Fruit fly (Drosophila melanogaster) whole organism, embryonic: ENCODE data around the gene GNBP3.

Source experiments
- Bdp1 ChIP-seq: fragments of 200-800 bp; sonication (Bioruptor generic); optimal IDR thresholded peaks from 3 replicates; lab custom pipeline; 2016; ENCODE audit warnings: missing biosample characterization, missing genetic modification characterization
- CG10431 ChIP-seq: fragments of 200-800 bp; sonication (Bioruptor generic); optimal IDR thresholded peaks from 3 replicates; lab custom pipeline; 2018; ENCODE audit warnings: missing biosample characterization, mild to moderate bottlenecking, missing genetic modification characterization
- CG11247 ChIP-seq: fragments of 200-800 bp; sonication (Bioruptor generic); IDR thresholded peaks from 2 replicates; pipeline ENCODE4 v1.3.6; 2022; ENCODE audit warnings: missing biosample characterization, missing genetic modification characterization
- CG11456 ChIP-seq: fragments of 200-800 bp; sonication (Bioruptor generic); IDR thresholded peaks from 3 replicates; pipeline ENCODE4 v1.3.6; 2022; ENCODE audit warnings: missing biosample characterization, missing genetic modification characterization
- CG12155 ChIP-seq: fragments of 200-800 bp; sonication (Bioruptor generic); optimal IDR thresholded peaks from 3 replicates; lab custom pipeline; 2016; ENCODE audit warnings: missing biosample characterization, missing genetic modification characterization
- CG13424 ChIP-seq: fragments of 200-800 bp; sonication (Bioruptor generic); optimal IDR thresholded peaks from 2 replicates; lab custom pipeline; 2019; ENCODE audit warnings: missing biosample characterization, mild to moderate bottlenecking, missing genetic modification characterization, moderate library complexity
- CG15601 ChIP-seq: fragments of 200-800 bp; sonication (Bioruptor generic); optimal IDR thresholded peaks from 3 replicates; lab custom pipeline; 2019; ENCODE audit warnings: missing biosample characterization, mild to moderate bottlenecking, missing genetic modification characterization, moderate library complexity
- CG17186 ChIP-seq: fragments of 200-800 bp; sonication (Bioruptor generic); optimal IDR thresholded peaks from 3 replicates; lab custom pipeline; 2017; ENCODE audit warnings: missing biosample characterization, missing genetic modification reagents, missing genetic modification characterization
- CG17361 ChIP-seq: fragments of 200-800 bp; sonication (Bioruptor generic); IDR thresholded peaks from 3 replicates; pipeline ENCODE4 v1.3.6; 2022; ENCODE audit warnings: missing biosample characterization, missing genetic modification characterization
- CG17912 ChIP-seq: fragments of 200-800 bp; sonication (Bioruptor generic); optimal IDR thresholded peaks from 2 replicates; lab custom pipeline; 2018; ENCODE audit warnings: missing biosample characterization, mild to moderate bottlenecking, missing genetic modification characterization
- CG18262 ChIP-seq: fragments of 200-800 bp; optimal IDR thresholded peaks from 3 replicates; lab custom pipeline; 2019; ENCODE audit warnings: missing biosample characterization, mild to moderate bottlenecking, missing genetic modification characterization, moderate library complexity
- CG32532 ChIP-seq: fragments of 200-800 bp; sonication (Bioruptor generic); IDR thresholded peaks from 2 replicates; pipeline ENCODE4 v1.3.6; 2022; ENCODE audit warnings: missing biosample characterization, missing genetic modification characterization
- CG33213 ChIP-seq: fragments of 200-800 bp; sonication (Bioruptor generic); optimal IDR thresholded peaks from 3 replicates; lab custom pipeline; 2016; ENCODE audit warnings: missing biosample characterization, missing genetic modification characterization
- CG34224 ChIP-seq: fragments of 200-800 bp; sonication (Bioruptor generic); IDR thresholded peaks from 3 replicates; pipeline ENCODE4 v1.3.6; 2022; ENCODE audit warnings: missing biosample characterization, missing genetic modification characterization; ENCODE audit not compliant: partially characterized antibody
- CG3847 ChIP-seq: fragments of 200-800 bp; sonication (Bioruptor generic); IDR thresholded peaks from 2 replicates; pipeline ENCODE4 v1.3.6; 2022; ENCODE audit warnings: missing biosample characterization, missing genetic modification characterization
- CG6791 ChIP-seq: fragments of 200-800 bp; sonication (Bioruptor generic); IDR thresholded peaks from 3 replicates; pipeline ENCODE4 v1.3.6; 2022; ENCODE audit warnings: missing biosample characterization, missing genetic modification characterization; ENCODE audit not compliant: partially characterized antibody
- CG7372 ChIP-seq: fragments of 200-800 bp; sonication (Bioruptor generic); IDR thresholded peaks from 2 replicates; pipeline ENCODE4 v1.3.6; 2022; ENCODE audit warnings: missing biosample characterization, missing genetic modification characterization
- CG9932 ChIP-seq: fragments of 200-800 bp; sonication (Bioruptor generic); IDR thresholded peaks from 2 replicates; pipeline ENCODE4 v1.3.6; 2022; ENCODE audit warnings: missing biosample characterization, missing genetic modification characterization
- CHES-1-like ChIP-seq: fragments of 200-800 bp; sonication (Bioruptor generic); optimal IDR thresholded peaks from 2 replicates; lab custom pipeline; 2016; ENCODE audit warnings: missing biosample characterization, missing genetic modification characterization
- D19A ChIP-seq: fragments of 200-800 bp; optimal IDR thresholded peaks from 3 replicates; lab custom pipeline; 2019; ENCODE audit warnings: missing biosample characterization, mild to moderate bottlenecking, missing genetic modification characterization, moderate library complexity
- Dll ChIP-seq: fragments of 200-800 bp; sonication (Bioruptor generic); IDR thresholded peaks from 4 replicates; pipeline ENCODE4 v1.3.6; 2022; ENCODE audit warnings: missing biosample characterization, missing genetic modification characterization; ENCODE audit not compliant: partially characterized antibody
- ERR ChIP-seq: fragments of 200-800 bp; sonication (Bioruptor generic); optimal IDR thresholded peaks from 2 replicates; lab custom pipeline; 2016; ENCODE audit warnings: missing biosample characterization, missing genetic modification characterization
- Fer1 ChIP-seq: fragments of 200-800 bp; sonication (Bioruptor generic); optimal IDR thresholded peaks from 2 replicates; lab custom pipeline; 2017; ENCODE audit warnings: missing biosample characterization, mild to moderate bottlenecking, missing genetic modification characterization
- HLH54F ChIP-seq: fragments of 200-800 bp; sonication (Bioruptor generic); optimal IDR thresholded peaks from 3 replicates; lab custom pipeline; 2016; ENCODE audit warnings: missing biosample characterization, missing genetic modification characterization
- MBD-R2 ChIP-seq: fragments of 200-800 bp; sonication (Bioruptor generic); IDR thresholded peaks from 2 replicates; pipeline ENCODE4 v1.3.6; 2022; ENCODE audit warnings: missing biosample characterization, missing genetic modification characterization
- Myb ChIP-seq: fragments of 200-800 bp; sonication (Bioruptor generic); optimal IDR thresholded peaks from 2 replicates; lab custom pipeline; 2016; ENCODE audit warnings: missing biosample characterization, missing genetic modification characterization
- Pdp1 ChIP-seq, 2 experiments: fragments of 200-800 bp; sonication (Bioruptor generic); optimal IDR thresholded peaks; 3 replicates each; lab custom pipeline; 2016; ENCODE audit warnings: missing biosample characterization in 2 of 2, missing genetic modification characterization in 2 of 2, mild to moderate bottlenecking in 1 of 2, moderate library complexity in 1 of 2
- Vsx1 ChIP-seq: fragments of 200-800 bp; sonication (Bioruptor generic); optimal IDR thresholded peaks from 2 replicates; lab custom pipeline; 2017; ENCODE audit warnings: missing biosample characterization, mild to moderate bottlenecking, missing genetic modification characterization, missing genetic modification reagents
- ab ChIP-seq: fragments of 200-800 bp; sonication (Bioruptor generic); optimal IDR thresholded peaks from 2 replicates; lab custom pipeline; 2016; ENCODE audit warnings: missing biosample characterization, missing genetic modification characterization
- abd-A ChIP-seq: fragments of 200-800 bp; sonication (Bioruptor generic); optimal IDR thresholded peaks from 3 replicates; lab custom pipeline; 2019; ENCODE audit warnings: missing biosample characterization, mild to moderate bottlenecking, missing genetic modification characterization, moderate library complexity
- ac ChIP-seq: fragments of 200-800 bp; sonication (Bioruptor generic); optimal IDR thresholded peaks from 3 replicates; lab custom pipeline; 2017; ENCODE audit warnings: missing biosample characterization, mild to moderate bottlenecking, missing genetic modification characterization
- chinmo ChIP-seq: fragments of 200-800 bp; sonication (Bioruptor generic); IDR thresholded peaks from 4 replicates; pipeline ENCODE4 v1.3.6; 2022; ENCODE audit warnings: missing biosample characterization, missing genetic modification characterization; ENCODE audit not compliant: partially characterized antibody
- chn ChIP-seq: fragments of 200-800 bp; sonication (Bioruptor generic); optimal IDR thresholded peaks from 2 replicates; lab custom pipeline; 2016; ENCODE audit warnings: missing biosample characterization, missing genetic modification characterization
- croc ChIP-seq: fragments of 200-800 bp; sonication (Bioruptor generic); conservative IDR thresholded peaks from 3 replicates; pipeline ENCODE4 v1.3.6; 2022; ENCODE audit warnings: missing biosample characterization, missing genetic modification characterization
- da ChIP-seq: fragments of 200-800 bp; sonication (Bioruptor generic); optimal IDR thresholded peaks from 2 replicates; lab custom pipeline; 2016; ENCODE audit warnings: missing biosample characterization, missing genetic modification characterization
- hbn ChIP-seq: fragments of 200-800 bp; sonication (Bioruptor generic); IDR thresholded peaks from 2 replicates; pipeline ENCODE4 v1.3.6; 2022; ENCODE audit warnings: missing biosample characterization, missing genetic modification characterization; ENCODE audit not compliant: partially characterized antibody
- her ChIP-seq: fragments of 200-800 bp; sonication (Bioruptor generic); optimal IDR thresholded peaks from 2 replicates; lab custom pipeline; 2016; ENCODE audit warnings: missing biosample characterization, missing genetic modification characterization
- lov ChIP-seq, 2 experiments: fragments of 200-800 bp in 1 of 2; fragments of >200 bp in 1 of 2; sonication (Bioruptor generic) in 1 of 2; IDR thresholded peaks in 1 of 2; optimal IDR thresholded peaks in 1 of 2; 2 replicates in 1 of 2; 3 replicates in 1 of 2; pipeline versions ENCODE4 v1.3.6 to Lab custom; 2017 to 2022; ENCODE audit warnings: missing biosample characterization in 1 of 2, missing genetic modification characterization in 1 of 2
- nerfin-2 ChIP-seq: fragments of 200-800 bp; sonication (Bioruptor generic); IDR thresholded peaks from 2 replicates; pipeline ENCODE4 v1.3.6; 2022; ENCODE audit warnings: missing biosample characterization, missing genetic modification characterization; ENCODE audit not compliant: partially characterized antibody
- onecut ChIP-seq: fragments of 200-800 bp; sonication (Bioruptor generic); IDR thresholded peaks from 2 replicates; pipeline ENCODE4 v1.3.6; 2022; ENCODE audit warnings: missing biosample characterization, missing genetic modification characterization
- pho ChIP-seq: fragments of 200-800 bp; sonication (Bioruptor generic); optimal IDR thresholded peaks from 2 replicates; lab custom pipeline; 2016; ENCODE audit warnings: missing biosample characterization, missing genetic modification characterization
- pita ChIP-seq: fragments of 200-800 bp; sonication (Bioruptor generic); optimal IDR thresholded peaks from 2 replicates; lab custom pipeline; 2017; ENCODE audit warnings: missing biosample characterization, mild to moderate bottlenecking, missing genetic modification characterization
- pnt ChIP-seq: fragments of 200-800 bp; sonication (Bioruptor generic); optimal IDR thresholded peaks from 3 replicates; lab custom pipeline; 2016; ENCODE audit warnings: missing biosample characterization, missing genetic modification characterization
- pum ChIP-seq: fragments of 200-800 bp; sonication (Bioruptor generic); optimal IDR thresholded peaks from 2 replicates; lab custom pipeline; 2016; ENCODE audit warnings: missing biosample characterization, missing genetic modification characterization
- ro ChIP-seq: fragments of 200-800 bp; sonication (Bioruptor generic); IDR thresholded peaks from 2 replicates; pipeline ENCODE4 v1.3.6; 2022; ENCODE audit warnings: missing biosample characterization, missing genetic modification characterization
- sob ChIP-seq: fragments of 200-800 bp; sonication (Bioruptor generic); IDR thresholded peaks from 2 replicates; pipeline ENCODE4 v1.3.6; 2022; ENCODE audit warnings: missing biosample characterization, missing genetic modification characterization
- tll ChIP-seq, 2 experiments: fragments of 200-800 bp in 1 of 2; fragments of >200 bp in 1 of 2; sonication (Bioruptor generic) in 1 of 2; optimal IDR thresholded peaks; 2 replicates each; lab custom pipeline; 2017 to 2019; ENCODE audit warnings: missing biosample characterization in 2 of 2, missing genetic modification characterization in 2 of 2, mild to moderate bottlenecking in 1 of 2, moderate library complexity in 1 of 2
- trem ChIP-seq: fragments of 200-800 bp; optimal IDR thresholded peaks from 3 replicates; lab custom pipeline; 2019; ENCODE audit warnings: missing biosample characterization, mild to moderate bottlenecking, missing genetic modification characterization, moderate library complexity
- trh ChIP-seq: fragments of 200-800 bp; sonication (Bioruptor generic); optimal IDR thresholded peaks from 2 replicates; lab custom pipeline; 2016; ENCODE audit warnings: missing biosample characterization, missing genetic modification characterization

The GNBP3 gene

DNA sequence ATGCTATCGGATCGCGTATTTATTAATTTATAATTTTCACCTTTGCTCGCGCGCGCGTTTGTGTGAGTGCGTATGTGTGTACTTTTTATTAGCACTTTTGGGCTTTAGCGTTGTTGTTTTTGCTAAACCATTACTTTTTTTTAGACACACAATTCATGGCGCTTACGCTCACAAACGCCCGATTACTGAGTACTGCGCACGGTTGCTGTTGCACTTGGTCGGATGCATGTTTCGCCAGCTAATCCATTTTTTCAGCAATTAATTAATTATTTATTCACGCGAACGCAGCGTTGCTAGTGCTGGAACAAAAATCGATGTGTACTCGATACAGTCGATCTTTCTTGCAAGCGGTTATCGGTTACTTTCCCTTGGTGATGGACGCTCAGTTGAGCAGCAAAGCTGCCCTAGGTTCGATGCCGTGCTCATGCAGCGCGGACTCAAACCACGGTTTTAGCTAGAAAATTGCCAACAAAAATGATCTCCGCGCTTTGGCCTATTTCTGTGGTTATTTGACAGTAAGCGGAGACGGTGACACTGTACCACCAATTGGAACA, 42.9 kb downstream of the GNBP3 start, which contains the start of the genes smg and CG5087 (continued):
- peak; percentile 36; the same call in 1 of the 2 replicates for TF ChIP-seq CG11247 (GFP tag; lab: Robert Waterston, UW)
- peak; percentile 51 for TF ChIP-seq ERR
- peak; percentile 64 for TF ChIP-seq Vsx1
- TF ChIP-seq CG9932: peak; percentile 80
- peak; percentile 11; the same call in 1 of the 3 replicates for TF ChIP-seq CG17361
- TF ChIP-seq Myb: peak; percentile 49
- peak; percentile 61 for TF ChIP-seq HLH54F (GFP tag; lab: Kevin White, UChicago)
- peak; percentile 86 for TF ChIP-seq CHES-1-like
- peak; percentile 58 for TF ChIP-seq CG17912 (GFP tag; lab: Kevin White, UChicago)
- peak; percentile 54 for TF ChIP-seq hbn (GFP tag; lab: Robert Waterston, UW)
- TF ChIP-seq CG17186 (GFP tag; lab: Kevin White, UChicago): peak; percentile 84
- peak; percentile 45 for TF ChIP-seq CG32532 (GFP tag; lab: Robert Waterston, UW)
- peak; percentile 16 for TF ChIP-seq Fer1
- peak; percentile 25 for TF ChIP-seq CG18262 (tag; lab: Kevin White, UChicago)
- TF ChIP-seq chinmo (GFP tag; lab: Robert Waterston, UW): peak; percentile 86; the same call in 3 of the 4 replicates
- peak; percentile 70 for TF ChIP-seq CG3847 (GFP tag; lab: Robert Waterston, UW)
- TF ChIP-seq Dll (GFP tag; lab: Robert Waterston, UW): peak; percentile 73
- TF ChIP-seq trh (GFP tag; lab: Kevin White, UChicago): no peak
- TF ChIP-seq ac: no peak
- TF ChIP-seq trem (tag; lab: Kevin White, UChicago): peak; percentile 86
- TF ChIP-seq pita (GFP tag; lab: Kevin White, UChicago): peak; percentile 97
- no peak for TF ChIP-seq ab
- TF ChIP-seq ro: no peak
- peak; percentile 96 for TF ChIP-seq abd-A
- peak; percentile 6 for TF ChIP-seq D19A
- TF ChIP-seq CG12155 (GFP tag; lab: Kevin White, UChicago): peak; percentile 44
- peak; percentile 50; the same call in 1 of the 3 replicates for TF ChIP-seq CG11456
- TF ChIP-seq CG7372: no peak
- TF ChIP-seq CG13424 (tag; lab: Kevin White, UChicago): peak; percentile 38
- no peak for TF ChIP-seq pnt (GFP tag; lab: Kevin White, UChicago)
- peak; percentile 85 for TF ChIP-seq CG6791 (GFP tag; lab: Robert Waterston, UW)
- TF ChIP-seq Pdp1 (GFP tag; optimal IDR thresholded peaks at IDR 0.05; lab: Kevin White, UChicago): peak in 1 of 2 experiments; percentile 67
- no peak for TF ChIP-seq CG10431 (GFP tag; lab: Kevin White, UChicago)
- no peak for TF ChIP-seq lov (optimal IDR thresholded peaks at IDR 0.05; lab: Kevin White, UChicago)
- TF ChIP-seq lov (GFP tag; IDR thresholded peaks at IDR 0.05; lab: Robert Waterston, UW): no peak
- TF ChIP-seq croc (GFP tag; lab: Robert Waterston, UW): no peak
- peak; percentile 36 for TF ChIP-seq chn
- TF ChIP-seq her: peak; percentile 68
- TF ChIP-seq tll (GFP tag; optimal IDR thresholded peaks at IDR 0.05; lab: Kevin White, UChicago): peak in 1 of 2 experiments; percentile 15
- TF ChIP-seq sob (GFP tag; lab: Robert Waterston, UW): peak; percentile 70
- TF ChIP-seq Bdp1 (GFP tag; lab: Kevin White, UChicago): peak; percentile 37
- no peak; the same call in 2 of the 3 replicates for TF ChIP-seq CG34224 (GFP tag; lab: Robert Waterston, UW)
- TF ChIP-seq da (GFP tag; lab: Kevin White, UChicago): peak; percentile 16
- no peak for TF ChIP-seq nerfin-2
- TF ChIP-seq MBD-R2 (GFP tag; lab: Robert Waterston, UW): peak; percentile 88
- TF ChIP-seq pho: peak; percentile 48
- peak; percentile 2 for TF ChIP-seq pum (GFP tag; lab: Kevin White, UChicago)
- peak; percentile 53 for TF ChIP-seq CG15601 (tag; lab: Kevin White, UChicago)
- TF ChIP-seq CG33213: peak; percentile 93
- TF ChIP-seq onecut (GFP tag; lab: Robert Waterston, UW): peak; percentile 63
